Worm (Caenorhabditis elegans) whole organism, midembryonic: ENCODE measurements around the gene T28C12.15.

Source experiments
- T22C8.4 ChIP-seq: fragments of 200-800 bp; sonication (Bioruptor generic); IDR thresholded peaks from 2 replicates; pipeline ENCODE4 v1.3.6; 2022; ENCODE audit warnings: missing genetic modification characterization, missing compliant biosample characterization
- cog-1 ChIP-seq: sonication (generic microtip); optimal IDR thresholded peaks from 2 replicates; lab custom pipeline; 2016; ENCODE audit warnings: missing genetic modification characterization, missing compliant biosample characterization
- flt-1 ChIP-seq: fragments of 200-800 bp; sonication (Bioruptor generic); IDR thresholded peaks from 2 replicates; pipeline ENCODE4 v1.3.6; 2022; ENCODE audit warnings: missing genetic modification characterization, missing compliant biosample characterization
- klf-2 ChIP-seq: fragments of 200-800 bp; sonication (Bioruptor generic); conservative IDR thresholded peaks from 2 replicates; pipeline ENCODE4 v1.3.6; 2022; ENCODE audit warnings: missing genetic modification reagents, missing genetic modification characterization, missing compliant biosample characterization
- med-1 ChIP-seq: sonication (generic microtip); optimal IDR thresholded peaks from 2 replicates; lab custom pipeline; 2017; ENCODE audit warnings: missing genetic modification characterization, mild to moderate bottlenecking, missing compliant biosample characterization, antibody characterized with exemption, missing genetic modification reagents; ENCODE audit not compliant: insufficient read depth
- ref-1 ChIP-seq: fragments of 200-800 bp; sonication (Bioruptor generic); conservative IDR thresholded peaks from 2 replicates; pipeline ENCODE4 v1.3.6; 2022; ENCODE audit warnings: missing genetic modification reagents, missing genetic modification characterization, missing compliant biosample characterization
- tab-1 ChIP-seq: fragments of 200-800 bp; sonication (Bioruptor generic); IDR thresholded peaks from 2 replicates; pipeline ENCODE4 v1.3.6; 2022; ENCODE audit warnings: missing genetic modification characterization, missing compliant biosample characterization
- ztf-23 ChIP-seq: fragments of 200-800 bp; sonication (Bioruptor generic); IDR thresholded peaks from 2 replicates; pipeline ENCODE4 v1.3.6; 2022; ENCODE audit warnings: missing genetic modification reagents, missing genetic modification characterization, missing compliant biosample characterization
- ztf-29 ChIP-seq: fragments of 200-800 bp; sonication (Bioruptor generic); IDR thresholded peaks from 2 replicates; pipeline ENCODE4 v1.3.6; 2022; ENCODE audit warnings: missing genetic modification reagents, missing genetic modification characterization, missing compliant biosample characterization

- TF ChIP-seq med-1 (GFP tag; lab: Kevin White, UChicago) (no peak), ztf-29 (no peak), tab-1 (GFP tag; lab: Robert Waterston, UW) (no peak), cog-1 (tag; lab: Kevin White, UChicago) (no peak), flt-1 (GFP tag; lab: Robert Waterston, UW) (no peak), ref-1 (GFP tag; lab: Robert Waterston, UW) (no peak), klf-2 (GFP tag; lab: Robert Waterston, UW) (no peak), ztf-23 (GFP tag; lab: Robert Waterston, UW) (no peak), T22C8.4 (GFP tag; lab: Robert Waterston, UW) (no peak)
These were observed 19.1 kb downstream of the T28C12.15 start for ce11 chrV:6302465-6302864.
